Worm (Caenorhabditis elegans) whole organism, L2 larva: ENCODE measurements around the gene K02E11.6.

Experiments used
- F13H6.1 ChIP-seq: sonication (generic microtip); optimal IDR thresholded peaks from 2 replicates; lab custom pipeline; 2016; ENCODE audit warnings: missing genetic modification characterization, missing compliant biosample characterization
- Y55F3AM.14 ChIP-seq: fragments of 200-800 bp; sonication (Bioruptor generic); optimal IDR thresholded peaks from 2 replicates; lab custom pipeline; 2018; ENCODE audit warnings: mild to moderate bottlenecking, missing genetic modification characterization, missing compliant biosample characterization
- aly-2 ChIP-seq: fragments of 150-350 bp; optimal IDR thresholded peaks from 2 replicates; lab custom pipeline; 2014; ENCODE audit warnings: missing biosample characterization, missing genetic modification characterization
- egl-27 ChIP-seq: sonication (generic microtip); optimal IDR thresholded peaks from 3 replicates; lab custom pipeline; 2017; ENCODE audit warnings: missing biosample characterization, missing genetic modification reagents, missing genetic modification characterization
- elt-3 ChIP-seq: sonication (generic microtip); optimal IDR thresholded peaks from 2 replicates; lab custom pipeline; 2017; ENCODE audit warnings: missing biosample characterization, missing genetic modification characterization
- fos-1 ChIP-seq: fragments of 150-350 bp; optimal IDR thresholded peaks from 2 replicates; lab custom pipeline; 2014; ENCODE audit warnings: missing biosample characterization, missing genetic modification characterization
- lin-39 ChIP-seq: fragments of 150-350 bp; optimal IDR thresholded peaks from 2 replicates; lab custom pipeline; 2014; ENCODE audit warnings: missing biosample characterization, missing genetic modification reagents, missing genetic modification characterization
- mbf-1 ChIP-seq: sonication (generic microtip); optimal IDR thresholded peaks from 2 replicates; lab custom pipeline; 2017; ENCODE audit warnings: missing biosample characterization, missing genetic modification characterization
- nhr-10 ChIP-seq: sonication (generic microtip); optimal IDR thresholded peaks from 2 replicates; lab custom pipeline; 2017; ENCODE audit warnings: missing biosample characterization, missing genetic modification characterization
- nhr-11 ChIP-seq: fragments of 150-350 bp; optimal IDR thresholded peaks from 2 replicates; lab custom pipeline; 2014; ENCODE audit warnings: missing biosample characterization, missing genetic modification characterization
- nhr-129 ChIP-seq: fragments of 150-350 bp; optimal IDR thresholded peaks from 2 replicates; lab custom pipeline; 2014; ENCODE audit warnings: missing biosample characterization, missing genetic modification characterization
- nhr-21 ChIP-seq: fragments of 150-350 bp; optimal IDR thresholded peaks from 2 replicates; lab custom pipeline; 2014; ENCODE audit warnings: missing biosample characterization, missing genetic modification characterization
- nhr-23 ChIP-seq: fragments of 150-350 bp; optimal IDR thresholded peaks from 2 replicates; lab custom pipeline; 2014; ENCODE audit warnings: missing biosample characterization, missing genetic modification reagents, missing genetic modification characterization
- nhr-237 ChIP-seq: fragments of 150-350 bp; optimal IDR thresholded peaks from 2 replicates; lab custom pipeline; 2014; ENCODE audit warnings: missing biosample characterization, missing genetic modification characterization
- nhr-25 ChIP-seq: fragments of 150-350 bp; sonication (generic microtip); optimal IDR thresholded peaks from 3 replicates; lab custom pipeline; 2014; ENCODE audit warnings: missing biosample characterization, missing genetic modification characterization
- sem-4 ChIP-seq: fragments of 150-350 bp; optimal IDR thresholded peaks from 2 replicates; lab custom pipeline; 2014; ENCODE audit warnings: missing biosample characterization, missing genetic modification reagents, missing genetic modification characterization
- sma-9 ChIP-seq, 2 experiments: fragments of 150-350 bp in 1 of 2; sonication (generic microtip) in 1 of 2; optimal IDR thresholded peaks; 2 replicates each; lab custom pipeline; 2014 to 2016; ENCODE audit warnings: missing genetic modification characterization in 2 of 2, mild to moderate bottlenecking in 1 of 2, missing biosample characterization in 1 of 2, missing compliant biosample characterization in 1 of 2, missing genetic modification reagents in 1 of 2, moderate library complexity in 1 of 2
- unc-62 ChIP-seq: fragments of 150-350 bp; optimal IDR thresholded peaks from 2 replicates; lab custom pipeline; 2014; ENCODE audit warnings: missing biosample characterization, missing genetic modification reagents, missing genetic modification characterization
- ztf-11 ChIP-seq: sonication (generic microtip); optimal IDR thresholded peaks from 2 replicates; lab custom pipeline; 2017; ENCODE audit warnings: missing biosample characterization, missing genetic modification characterization
- ztf-4 ChIP-seq: fragments of 150-350 bp; optimal IDR thresholded peaks from 2 replicates; lab custom pipeline; 2014; ENCODE audit warnings: missing biosample characterization, missing genetic modification characterization

K02E11.6 gene

DNA sequence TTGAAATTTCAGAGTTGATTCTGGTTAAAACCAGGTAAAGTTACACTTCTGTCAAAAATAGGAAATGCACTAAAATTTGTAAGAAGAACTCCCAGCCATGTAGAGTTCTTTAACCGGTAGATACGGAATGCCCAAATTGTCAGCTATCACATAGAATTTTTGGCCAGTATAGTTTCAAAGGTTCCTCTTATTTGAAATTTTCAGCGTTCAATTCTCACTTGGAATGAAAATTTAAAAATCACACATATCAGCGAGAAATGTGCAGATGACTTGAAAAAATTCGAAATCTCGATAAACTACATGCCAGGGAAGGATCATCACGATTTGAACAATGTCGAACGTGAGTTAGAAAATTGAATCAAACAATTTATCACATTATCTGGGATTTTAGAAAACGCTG is 47.9 kb downstream of the K02E11.6 start, which contains the start of gene F14D7.3:
Gene F14D7.3, plus strand, starts transcription at position 301 of the 400 bp plus-strand sequence.
- TF ChIP-seq Y55F3AM.14 (GFP tag; lab: Kevin White, UChicago): no peak
- TF ChIP-seq ztf-11 (tag; lab: Kevin White, UChicago): no peak
- no peak for TF ChIP-seq nhr-21 (tag; lab: Kevin White, UChicago)
- TF ChIP-seq nhr-237: no peak
- no peak for TF ChIP-seq sem-4 (tag; lab: Kevin White, UChicago)
- no peak for TF ChIP-seq nhr-11 (tag; lab: Kevin White, UChicago)
- no peak for TF ChIP-seq nhr-10 (tag; lab: Kevin White, UChicago)
- TF ChIP-seq, all 48 proteins: peak for 0

DNA sequence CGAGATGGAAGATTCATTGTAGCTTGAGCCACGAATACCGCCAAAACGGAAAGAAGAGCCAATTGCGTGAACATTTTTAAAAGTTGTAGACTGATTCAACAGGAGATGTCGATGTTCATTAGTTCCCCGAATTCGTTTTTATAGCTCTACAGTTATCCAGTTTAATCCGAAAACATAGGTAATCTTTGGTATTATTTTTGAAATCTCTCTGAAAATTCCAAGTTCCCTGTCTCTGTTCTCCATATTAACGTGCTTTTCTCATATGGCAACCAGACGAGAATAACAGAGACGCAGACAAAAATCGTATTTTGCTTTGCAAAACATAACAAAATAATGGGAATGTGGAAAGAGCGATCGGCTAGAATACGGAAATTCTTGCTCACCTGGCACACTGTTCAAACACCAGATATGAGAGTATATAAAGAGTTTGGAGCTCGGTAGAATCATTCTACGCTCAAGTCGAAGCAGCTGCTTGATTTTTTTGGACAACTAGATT is 51.0 kb downstream of the K02E11.6 start, which contains the start of the genes spig-3 and F14D7.12:
Gene spig-3, minus strand, starts transcription at position 101 of the 496 bp plus-strand sequence.
Gene F14D7.12, plus strand, starts transcription at position 446 of the 496 bp plus-strand sequence.
- TF ChIP-seq nhr-10 (tag; lab: Kevin White, UChicago): no peak
- TF ChIP-seq nhr-129: no peak
- no peak for TF ChIP-seq elt-3 (tag; lab: Kevin White, UChicago)
- TF ChIP-seq ztf-4: no peak
- no peak for TF ChIP-seq unc-62 (GFP tag; lab: Kevin White, UChicago)
- no peak for TF ChIP-seq aly-2 (tag; lab: Kevin White, UChicago)
- TF ChIP-seq F13H6.1: no peak
- no peak for TF ChIP-seq lin-39 (tag; lab: Kevin White, UChicago)
- TF ChIP-seq sma-9 (GFP tag; optimal IDR thresholded peaks at IDR 0.05; lab: Kevin White, UChicago): no peak
- no peak for TF ChIP-seq sma-9 (tag; optimal IDR thresholded peaks at IDR 0.05; lab: Kevin White, UChicago)
- TF ChIP-seq nhr-25 (tag; lab: Kevin White, UChicago): no peak
- no peak for TF ChIP-seq mbf-1 (tag; lab: Kevin White, UChicago)

DNA sequence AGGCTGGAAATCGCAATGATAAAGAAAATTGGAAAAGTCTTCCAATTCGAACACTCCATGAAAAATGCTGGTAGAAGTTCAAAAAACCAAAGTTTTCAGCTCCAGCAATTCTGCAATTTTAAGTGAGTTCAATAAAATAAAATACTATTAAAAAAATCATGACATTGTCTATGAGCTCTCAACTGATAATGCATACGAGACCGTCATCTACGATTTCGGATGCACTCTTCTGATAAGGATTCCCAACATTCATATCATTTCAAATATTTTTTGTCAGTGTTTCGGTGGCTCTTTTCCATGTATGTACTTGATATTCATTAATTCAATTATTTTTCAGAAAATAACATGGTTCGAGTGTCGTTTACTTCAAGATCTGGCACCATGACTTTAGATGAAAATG is 52.5 kb downstream of the K02E11.6 start, which contains the start of gene F14D7.6:
Gene F14D7.6, plus strand, starts transcription at position 338 of the 400 bp plus-strand sequence.
- TF ChIP-seq nhr-23 (tag; lab: Kevin White, UChicago) (no peak), aly-2 (tag; lab: Kevin White, UChicago) (no peak), egl-27 (tag; lab: Kevin White, UChicago) (no peak), fos-1 (tag; lab: Kevin White, UChicago) (peak; percentile 52)
